Worm (Caenorhabditis elegans) whole organism, late embryonic: ENCODE measurements around the gene ZK757.10.

Source experiments
- C08G9.2 ChIP-seq: sonication (generic microtip); optimal IDR thresholded peaks from 2 replicates; lab custom pipeline; 2016; ENCODE audit warnings: mild to moderate bottlenecking, missing genetic modification characterization, moderate library complexity, missing compliant biosample characterization
- K02D7.2 ChIP-seq: sonication (generic microtip); optimal IDR thresholded peaks from 2 replicates; lab custom pipeline; 2017; ENCODE audit warnings: mild to moderate bottlenecking, missing genetic modification characterization, missing compliant biosample characterization
- K09A11.1 ChIP-seq: sonication (generic microtip); optimal IDR thresholded peaks from 2 replicates; lab custom pipeline; 2017; ENCODE audit warnings: antibody characterized with exemption, mild to moderate bottlenecking, missing genetic modification characterization, missing compliant biosample characterization; ENCODE audit not compliant: insufficient read depth
- Y22D7AL.16 ChIP-seq: sonication (generic microtip); optimal IDR thresholded peaks from 2 replicates; lab custom pipeline; 2016; ENCODE audit warnings: missing genetic modification characterization, missing compliant biosample characterization
- ahr-1 ChIP-seq: sonication (generic microtip); optimal IDR thresholded peaks from 2 replicates; lab custom pipeline; 2016; ENCODE audit warnings: missing genetic modification characterization, missing compliant biosample characterization
- ama-1 ChIP-seq: fragments of 150-350 bp; optimal IDR thresholded peaks from 2 replicates; lab custom pipeline; 2014
- ceh-19 ChIP-seq: fragments of 200-800 bp; sonication (Bioruptor generic); optimal IDR thresholded peaks from 2 replicates; lab custom pipeline; 2018; ENCODE audit warnings: mild to moderate bottlenecking, missing genetic modification characterization, missing compliant biosample characterization
- ceh-2 ChIP-seq: sonication (generic microtip); optimal IDR thresholded peaks from 2 replicates; lab custom pipeline; 2016; ENCODE audit warnings: missing genotype, missing genetic modification characterization, missing compliant biosample characterization
- ceh-31 ChIP-seq: sonication (generic microtip); optimal IDR thresholded peaks from 2 replicates; lab custom pipeline; 2016; ENCODE audit warnings: missing genetic modification characterization, missing compliant biosample characterization
- ceh-34 ChIP-seq: sonication (generic microtip); optimal IDR thresholded peaks from 2 replicates; lab custom pipeline; 2016; ENCODE audit warnings: mild to moderate bottlenecking, missing genetic modification characterization, missing compliant biosample characterization
- ceh-9 ChIP-seq: sonication (generic microtip); optimal IDR thresholded peaks from 2 replicates; lab custom pipeline; 2016; ENCODE audit warnings: mild to moderate bottlenecking, missing genetic modification characterization, inconsistent platforms, missing compliant biosample characterization
- che-1 ChIP-seq: sonication (generic microtip); optimal IDR thresholded peaks from 2 replicates; lab custom pipeline; 2016; ENCODE audit warnings: mild to moderate bottlenecking, missing genetic modification characterization, missing compliant biosample characterization
- elt-2 ChIP-seq: sonication (generic microtip); optimal IDR thresholded peaks from 2 replicates; lab custom pipeline; 2016; ENCODE audit warnings: missing genetic modification reagents, missing genetic modification characterization, missing compliant biosample characterization
- elt-4 ChIP-seq: sonication (generic microtip); optimal IDR thresholded peaks from 2 replicates; lab custom pipeline; 2016; ENCODE audit warnings: missing genetic modification characterization, missing compliant biosample characterization
- ets-4 ChIP-seq: sonication (generic microtip); optimal IDR thresholded peaks from 2 replicates; lab custom pipeline; 2016; ENCODE audit warnings: missing genetic modification characterization, missing compliant biosample characterization
- fax-1 ChIP-seq: sonication (generic microtip); optimal IDR thresholded peaks from 2 replicates; lab custom pipeline; 2016; ENCODE audit warnings: missing genotype, missing genetic modification characterization, missing compliant biosample characterization
- fkh-6 ChIP-seq: sonication (generic microtip); optimal IDR thresholded peaks from 2 replicates; lab custom pipeline; 2016; ENCODE audit warnings: missing genetic modification characterization, missing compliant biosample characterization
- lin-11 ChIP-seq: fragments of 200-800 bp; sonication (Bioruptor generic); optimal IDR thresholded peaks from 2 replicates; lab custom pipeline; 2018; ENCODE audit warnings: mild to moderate bottlenecking, missing genetic modification characterization, missing compliant biosample characterization
- nfya-1 ChIP-seq: sonication (generic microtip); optimal IDR thresholded peaks from 2 replicates; lab custom pipeline; 2017; ENCODE audit warnings: missing genetic modification characterization, mild to moderate bottlenecking, missing compliant biosample characterization, antibody characterized with exemption, moderate library complexity
- nhr-11 ChIP-seq: fragments of 150-350 bp; optimal IDR thresholded peaks from 2 replicates; lab custom pipeline; 2014; ENCODE audit warnings: missing biosample characterization, missing genetic modification characterization
- odd-2 ChIP-seq: sonication (generic microtip); optimal IDR thresholded peaks from 2 replicates; lab custom pipeline; 2017; ENCODE audit warnings: antibody characterized with exemption, mild to moderate bottlenecking, missing genetic modification characterization, missing compliant biosample characterization
- pax-1 ChIP-seq: fragments of 150-350 bp; optimal IDR thresholded peaks from 2 replicates; lab custom pipeline; 2014; ENCODE audit warnings: missing biosample characterization, missing genetic modification characterization
- pha-2 ChIP-seq: sonication (generic microtip); optimal IDR thresholded peaks from 2 replicates; lab custom pipeline; 2017; ENCODE audit warnings: mild to moderate bottlenecking, missing genetic modification characterization, missing compliant biosample characterization
- pha-4 ChIP-seq: fragments of 150-350 bp; optimal IDR thresholded peaks from 2 replicates; lab custom pipeline; 2018; ENCODE audit warnings: missing biosample characterization, missing genetic modification reagents, missing genetic modification characterization
- pqm-1 ChIP-seq: sonication (generic microtip); optimal IDR thresholded peaks from 2 replicates; lab custom pipeline; 2016; ENCODE audit warnings: missing genetic modification characterization, missing compliant biosample characterization
- pros-1 ChIP-seq: fragments of 150-350 bp; optimal IDR thresholded peaks from 2 replicates; lab custom pipeline; 2014; ENCODE audit warnings: missing biosample characterization, missing genetic modification reagents, missing genetic modification characterization
- ref-2 ChIP-seq: sonication (generic microtip); optimal IDR thresholded peaks from 2 replicates; lab custom pipeline; 2016; ENCODE audit warnings: missing genetic modification characterization, missing compliant biosample characterization
- rnt-1 ChIP-seq: sonication (generic microtip); optimal IDR thresholded peaks from 2 replicates; lab custom pipeline; 2016; ENCODE audit warnings: missing genetic modification characterization, missing compliant biosample characterization
- syd-9 ChIP-seq: sonication (generic microtip); optimal IDR thresholded peaks from 2 replicates; lab custom pipeline; 2016; ENCODE audit warnings: mild to moderate bottlenecking, missing genetic modification characterization, moderate library complexity, missing compliant biosample characterization
- unc-42 ChIP-seq: sonication (generic microtip); optimal IDR thresholded peaks from 2 replicates; lab custom pipeline; 2016; ENCODE audit warnings: missing genotype, missing genetic modification characterization, missing compliant biosample characterization
- unc-55 ChIP-seq: sonication (generic microtip); optimal IDR thresholded peaks from 2 replicates; lab custom pipeline; 2017; ENCODE audit warnings: missing biosample characterization, missing genetic modification reagents, missing genetic modification characterization
- unc-86 ChIP-seq: sonication (generic microtip); optimal IDR thresholded peaks from 2 replicates; lab custom pipeline; 2016; ENCODE audit warnings: missing genetic modification characterization, missing compliant biosample characterization
- zip-5 ChIP-seq: sonication (generic microtip); optimal IDR thresholded peaks from 2 replicates; lab custom pipeline; 2016; ENCODE audit warnings: missing genetic modification characterization, missing compliant biosample characterization
- ztf-16 ChIP-seq: sonication (generic microtip); optimal IDR thresholded peaks from 2 replicates; lab custom pipeline; 2017; ENCODE audit warnings: missing genetic modification characterization, missing compliant biosample characterization

Gene ZK757.10

ce11 chrIII:9874515-9874914, 2.5 kb upstream of the ZK757.10 start:
- no peak for TF ChIP-seq zip-5 (tag; lab: Kevin White, UChicago)
- TF ChIP-seq ets-4 (tag; lab: Kevin White, UChicago), result no peak
- no peak for TF ChIP-seq elt-4 (tag; lab: Kevin White, UChicago)
- TF ChIP-seq nfya-1 (tag; lab: Kevin White, UChicago), result peak; percentile 57
- TF ChIP-seq unc-86 (tag; lab: Kevin White, UChicago), result no peak
- TF ChIP-seq ceh-34, result no peak
- no peak for TF ChIP-seq K02D7.2
- TF ChIP-seq ama-1 (lab: Kevin White, UChicago), result no peak

- TF ChIP-seq elt-2 (tag; lab: Kevin White, UChicago) (no peak), ceh-34 (peak; percentile 57)
- TF ChIP-seq, all 69 proteins: peak for 1
Observed at ce11 chrIII:9878828-9879227, 1.8 kb downstream of the ZK757.10 start, which contains the start of gene ZK757.2. Gene ZK757.2, minus strand, starts transcription at chrIII:9878928.

- TF ChIP-seq ceh-19 (no peak), ceh-34 (no peak), C08G9.2 (tag; lab: Kevin White, UChicago) (no peak), zip-5 (tag; lab: Kevin White, UChicago) (no peak), fkh-6 (tag; lab: Kevin White, UChicago) (no peak), K09A11.1 (tag; lab: Kevin White, UChicago) (no peak), elt-4 (tag; lab: Kevin White, UChicago) (no peak), Y22D7AL.16 (tag; lab: Kevin White, UChicago) (no peak), rnt-1 (tag; lab: Kevin White, UChicago) (no peak), fax-1 (tag; lab: Kevin White, UChicago) (no peak), pha-2 (tag; lab: Kevin White, UChicago) (no peak), ahr-1 (tag; lab: Kevin White, UChicago) (no peak), nhr-11 (no peak)
Observed at ce11 chrIII:9885609-9886008, 8.6 kb downstream of the ZK757.10 start.

- TF ChIP-seq odd-2 (no peak), unc-42 (peak; percentile 82)
- TF ChIP-seq, all 69 proteins: peak for 1
Observed at ce11 chrIII:9886323-9886722, 9.3 kb downstream of the ZK757.10 start.

- TF ChIP-seq pqm-1 (tag; lab: Kevin White, UChicago), result no peak
- TF ChIP-seq pha-4 (tag; lab: Kevin White, UChicago), result no peak
Observed at ce11 chrIII:9891324-9891723, 14.3 kb downstream of the ZK757.10 start, which contains the start of gene alg-4. Gene alg-4, minus strand, starts transcription at chrIII:9891424.

ce11 chrIII:9892855-9893254, 15.8 kb downstream of the ZK757.10 start, which contains the start of gene mam-7:
Gene mam-7, plus strand, starts transcription at chrIII:9893155.
- TF ChIP-seq ref-2 (no peak), pax-1 (tag; lab: Kevin White, UChicago) (no peak), lin-11 (tag; lab: Kevin White, UChicago) (no peak), ceh-31 (tag; lab: Kevin White, UChicago) (no peak), syd-9 (tag; lab: Kevin White, UChicago) (no peak), pros-1 (no peak), ceh-2 (tag; lab: Kevin White, UChicago) (no peak), ztf-16 (tag; lab: Kevin White, UChicago) (no peak), zip-5 (tag; lab: Kevin White, UChicago) (no peak), che-1 (tag; lab: Kevin White, UChicago) (no peak), pha-2 (tag; lab: Kevin White, UChicago) (no peak), ceh-19 (no peak), ceh-9 (tag; lab: Kevin White, UChicago) (no peak), elt-4 (tag; lab: Kevin White, UChicago) (no peak), unc-55 (GFP tag; lab: Kevin White, UChicago) (no peak), Y22D7AL.16 (tag; lab: Kevin White, UChicago) (no peak), ahr-1 (tag; lab: Kevin White, UChicago) (no peak)
